Fruit fly (Drosophila melanogaster): ENCODE measurements around the gene Kots.

- TF ChIP-seq CG11762 (GFP tag; optimal IDR thresholded peaks at IDR 0.05; ENCODE audit: insufficient read depth) (no peak), CG9139 (GFP tag; optimal IDR thresholded peaks at IDR 0.05) (no peak), dsx (GFP tag; optimal IDR thresholded peaks at IDR 0.05; ENCODE audit: poor library complexity, severe bottlenecking) (no peak), CG6854 (GFP tag; optimal IDR thresholded peaks at IDR 0.05) (no peak), Eip75B (GFP tag; optimal IDR thresholded peaks at IDR 0.05) (no peak), CG6276 (GFP tag; optimal IDR thresholded peaks at IDR 0.05) (no peak), Ets21C (GFP tag; optimal IDR thresholded peaks at IDR 0.05) (no peak), CG3032 (tag; optimal IDR thresholded peaks at IDR 0.05) (no peak), Sox102F (GFP tag; optimal IDR thresholded peaks at IDR 0.05) (no peak), CG4318 (GFP tag; optimal IDR thresholded peaks at IDR 0.05) (no peak), Eip78C (GFP tag) (no peak), CG10669 (GFP tag; optimal IDR thresholded peaks at IDR 0.05) (no peak)
These were observed 50.4 kb downstream of the Kots start for dm6 chr3R:13913586-13913985.

Data from whole organism, prepupa.